Fruit fly (Drosophila melanogaster): Measurements from ENCODE around the gene cv.

DNA sequence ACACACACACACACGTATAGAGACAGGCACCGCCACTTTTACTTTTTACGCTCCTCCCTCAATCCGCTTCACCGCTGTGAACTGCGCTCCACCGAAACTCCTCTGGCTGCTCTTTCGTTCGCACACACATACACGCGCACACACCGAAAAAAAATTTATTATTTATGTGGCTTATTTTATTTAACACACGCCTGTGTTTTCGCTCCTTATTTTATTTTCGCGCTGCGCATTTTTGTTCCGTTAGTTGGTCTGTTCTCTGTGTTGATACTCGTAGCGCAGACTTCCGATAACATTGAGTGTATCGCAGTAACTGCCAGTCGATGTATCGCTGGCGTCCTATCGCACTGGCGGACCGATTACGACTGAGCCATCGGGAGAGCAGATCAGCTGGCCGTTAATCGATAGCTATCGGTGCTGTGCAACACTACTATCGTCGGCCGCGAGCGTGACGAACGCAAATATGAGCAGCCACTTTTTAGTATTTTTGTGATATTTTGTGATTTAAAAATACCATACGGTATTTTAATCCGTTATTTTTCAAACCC is 47.9 kb downstream of the cv start, which contains the start of gene Snx27:
- TF ChIP-seq EcR (GFP tag; optimal IDR thresholded peaks at IDR 0.05) (no peak), Ets98B (GFP tag; IDR thresholded peaks at IDR 0.05) (peak; percentile 45), CG14655 (GFP tag; optimal IDR thresholded peaks at IDR 0.05) (peak; percentile 18), CG15710 (tag; optimal IDR thresholded peaks at IDR 0.05) (no peak), gl (tag; optimal IDR thresholded peaks at IDR 0.05) (no peak)
